Worm (Caenorhabditis elegans) whole organism, early embryonic: ENCODE measurements around the gene nlp-7.
A peak's percentile ranks its signal among the peaks of the same experiment; 100 is the strongest.
"Not testable (repeated sequence)": the region's sequence is repeated elsewhere in the genome, so short reads cannot be mapped to it uniquely, and the experiment has no call there.

Source experiments
- B0310.2 ChIP-seq: sonication (generic microtip); optimal IDR thresholded peaks from 2 replicates; lab custom pipeline; 2016; ENCODE audit warnings: mild to moderate bottlenecking, missing genetic modification characterization, missing compliant biosample characterization
- F13C5.2 ChIP-seq: sonication (generic microtip); optimal IDR thresholded peaks from 2 replicates; lab custom pipeline; 2017; ENCODE audit warnings: mild to moderate bottlenecking, missing genetic modification characterization, inconsistent platforms, missing compliant biosample characterization
- aly-1 ChIP-seq: sonication (generic microtip); optimal IDR thresholded peaks from 2 replicates; lab custom pipeline; 2016; ENCODE audit warnings: missing genetic modification characterization, missing compliant biosample characterization
- ama-1 ChIP-seq: fragments of 150-350 bp; optimal IDR thresholded peaks from 2 replicates; lab custom pipeline; 2014
- ceh-13 ChIP-seq: fragments of 200-800 bp; sonication (Bioruptor generic); optimal IDR thresholded peaks from 2 replicates; lab custom pipeline; 2018; ENCODE audit warnings: mild to moderate bottlenecking, missing genetic modification characterization, missing compliant biosample characterization
- ceh-36 ChIP-seq: sonication (generic microtip); optimal IDR thresholded peaks from 2 replicates; lab custom pipeline; 2016; ENCODE audit warnings: missing genetic modification characterization, inconsistent platforms, missing compliant biosample characterization
- ets-7 ChIP-seq: sonication (generic microtip); optimal IDR thresholded peaks from 2 replicates; lab custom pipeline; 2016; ENCODE audit warnings: missing genotype, missing genetic modification characterization, missing compliant biosample characterization
- flt-1 ChIP-seq: fragments of 200-800 bp; sonication (Bioruptor generic); IDR thresholded peaks from 2 replicates; pipeline ENCODE4 v1.3.6; 2022; ENCODE audit warnings: missing genetic modification characterization, missing compliant biosample characterization
- hmbx-1 ChIP-seq: sonication (generic microtip); optimal IDR thresholded peaks from 2 replicates; lab custom pipeline; 2016; ENCODE audit warnings: mild to moderate bottlenecking, missing genetic modification characterization, missing compliant biosample characterization
- hmg-4 ChIP-seq: fragments of 200-800 bp; sonication (Bioruptor generic); optimal IDR thresholded peaks from 2 replicates; lab custom pipeline; 2018; ENCODE audit warnings: mild to moderate bottlenecking, missing genetic modification characterization, missing compliant biosample characterization
- hnd-1 ChIP-seq: sonication (generic microtip); optimal IDR thresholded peaks from 2 replicates; lab custom pipeline; 2016; ENCODE audit warnings: missing genetic modification characterization, missing compliant biosample characterization
- pes-1 ChIP-seq: fragments of 200-800 bp; sonication (Bioruptor generic); IDR thresholded peaks from 2 replicates; pipeline ENCODE4 v1.3.6; 2022; ENCODE audit warnings: missing genetic modification reagents, missing genetic modification characterization, missing compliant biosample characterization
- scrt-1 ChIP-seq: fragments of 200-800 bp; sonication (Bioruptor generic); IDR thresholded peaks from 2 replicates; pipeline ENCODE4 v1.3.6; 2022; ENCODE audit warnings: missing genetic modification characterization, missing compliant biosample characterization
- sea-1 ChIP-seq: fragments of 200-800 bp; sonication (Bioruptor generic); conservative IDR thresholded peaks from 2 replicates; pipeline ENCODE4 v1.3.6; 2022; ENCODE audit warnings: missing genetic modification characterization, missing compliant biosample characterization
- tbx-11 ChIP-seq: fragments of 200-800 bp; sonication (Bioruptor generic); IDR thresholded peaks from 2 replicates; pipeline ENCODE4 v1.3.6; 2022; ENCODE audit warnings: missing genetic modification characterization, missing compliant biosample characterization
- tbx-37 ChIP-seq: fragments of 200-800 bp; sonication (Bioruptor generic); conservative IDR thresholded peaks from 2 replicates; pipeline ENCODE4 v1.3.6; 2022; ENCODE audit warnings: missing genetic modification reagents, missing genetic modification characterization, missing compliant biosample characterization
- tra-4 ChIP-seq: sonication (generic microtip); optimal IDR thresholded peaks from 2 replicates; lab custom pipeline; 2017; ENCODE audit warnings: missing genetic modification characterization, missing compliant biosample characterization

Gene nlp-7

ce11 chrX:8605005-8605404 is 12.0 kb downstream of the nlp-7 start, which contains the start of the genes H35N09.2 and H35N09.1:
H35N09.2 (minus strand) TSS chrX:8605058.
H35N09.1 (plus strand) TSS chrX:8605339.
- TF ChIP-seq F13C5.2 (tag; lab: Kevin White, UChicago) (peak; percentile 53), scrt-1 (GFP tag; lab: Robert Waterston, UW) (no peak)

ce11 chrX:8608756-8609155 is 15.8 kb downstream of the nlp-7 start:
- TF ChIP-seq F13C5.2 (tag; lab: Kevin White, UChicago) (no peak), ceh-36 (no peak), hnd-1 (tag; lab: Kevin White, UChicago) (no peak), tra-4 (tag; lab: Kevin White, UChicago) (no peak), ceh-13 (no peak)

- TF ChIP-seq sea-1 (GFP tag; lab: Robert Waterston, UW); ets-7 (tag; lab: Kevin White, UChicago); tbx-37 (GFP tag; lab: Robert Waterston, UW): not testable (repeated sequence)
Measured at ce11 chrX:8610606-8611005, 17.6 kb downstream of the nlp-7 start, which contains the start of gene K01A12.4. K01A12.4 (plus strand) TSS chrX:8610906.

ce11 chrX:8612278-8612677 is 19.3 kb downstream of the nlp-7 start:
- TF ChIP-seq F13C5.2 (tag; lab: Kevin White, UChicago) (no peak), ama-1 (lab: Kevin White, UChicago) (no peak), pes-1 (GFP tag; lab: Robert Waterston, UW) (no peak), ets-7 (tag; lab: Kevin White, UChicago) (no peak), tbx-11 (GFP tag; lab: Robert Waterston, UW) (no peak), aly-1 (tag; lab: Kevin White, UChicago) (no peak), flt-1 (GFP tag; lab: Robert Waterston, UW) (no peak), ceh-36 (no peak), hmg-4 (GFP tag; lab: Kevin White, UChicago) (no peak), scrt-1 (GFP tag; lab: Robert Waterston, UW) (no peak), sea-1 (GFP tag; lab: Robert Waterston, UW) (no peak), ceh-13 (no peak), tbx-37 (GFP tag; lab: Robert Waterston, UW) (no peak), hmbx-1 (tag; lab: Kevin White, UChicago) (no peak), hnd-1 (tag; lab: Kevin White, UChicago) (no peak), tra-4 (tag; lab: Kevin White, UChicago) (no peak), B0310.2 (tag; lab: Kevin White, UChicago) (no peak)

- TF ChIP-seq ceh-36 (no peak), tbx-37 (GFP tag; lab: Robert Waterston, UW) (no peak), B0310.2 (tag; lab: Kevin White, UChicago) (no peak), hmg-4 (GFP tag; lab: Kevin White, UChicago) (no peak), flt-1 (GFP tag; lab: Robert Waterston, UW) (no peak), ceh-13 (no peak), hnd-1 (tag; lab: Kevin White, UChicago) (no peak), pes-1 (GFP tag; lab: Robert Waterston, UW) (no peak), ets-7 (tag; lab: Kevin White, UChicago) (no peak), tra-4 (tag; lab: Kevin White, UChicago) (no peak), sea-1 (GFP tag; lab: Robert Waterston, UW) (no peak), ama-1 (lab: Kevin White, UChicago) (no peak), hmbx-1 (tag; lab: Kevin White, UChicago) (no peak), tbx-11 (GFP tag; lab: Robert Waterston, UW) (no peak), scrt-1 (GFP tag; lab: Robert Waterston, UW) (no peak), F13C5.2 (tag; lab: Kevin White, UChicago) (no peak)
Measured at ce11 chrX:8613053-8613452, 20.1 kb downstream of the nlp-7 start, which contains the start of gene K01A12.2. K01A12.2 (plus strand) TSS chrX:8613353.

ce11 chrX:8623840-8624591 is 31.0 kb downstream of the nlp-7 start:
- TF ChIP-seq ama-1 (lab: Kevin White, UChicago) (no peak), ceh-13 (no peak), sea-1 (GFP tag; lab: Robert Waterston, UW) (peak; percentile 42; the same call in 1 of the 2 replicates), aly-1 (tag; lab: Kevin White, UChicago) (no peak), pes-1 (GFP tag; lab: Robert Waterston, UW) (peak; percentile 52; the same call in 1 of the 2 replicates), hmbx-1 (tag; lab: Kevin White, UChicago) (no peak), B0310.2 (tag; lab: Kevin White, UChicago) (no peak), ceh-36 (peak; percentile 40), tra-4 (tag; lab: Kevin White, UChicago) (no peak), tbx-11 (GFP tag; lab: Robert Waterston, UW) (0 out of 2 replicates have a peak, but pooled peaks have one; percentile 5), hnd-1 (tag; lab: Kevin White, UChicago) (peak; percentile 36), tbx-37 (GFP tag; lab: Robert Waterston, UW) (no peak), hmg-4 (GFP tag; lab: Kevin White, UChicago) (no peak), flt-1 (GFP tag; lab: Robert Waterston, UW) (0 out of 2 replicates have a peak, but pooled peaks have one; percentile 10), F13C5.2 (tag; lab: Kevin White, UChicago) (no peak), scrt-1 (GFP tag; lab: Robert Waterston, UW) (0 out of 2 replicates have a peak, but pooled peaks have one; percentile 50), ets-7 (tag; lab: Kevin White, UChicago) (no peak)

- TF ChIP-seq hmg-4 (GFP tag; lab: Kevin White, UChicago) (no peak), pes-1 (GFP tag; lab: Robert Waterston, UW) (no peak), F13C5.2 (tag; lab: Kevin White, UChicago) (no peak), scrt-1 (GFP tag; lab: Robert Waterston, UW) (no peak), ceh-36 (no peak), aly-1 (tag; lab: Kevin White, UChicago) (no peak), flt-1 (GFP tag; lab: Robert Waterston, UW) (no peak), B0310.2 (tag; lab: Kevin White, UChicago) (no peak)
Measured at ce11 chrX:8625090-8625489, 32.1 kb downstream of the nlp-7 start, which contains the start of gene K01A12.3. K01A12.3 (minus strand) TSS chrX:8625190.
